Worm (Caenorhabditis elegans) whole organism, L3 larva: ENCODE data around the gene dyf-6.

ENCODE experiments used
- R02D3.7 ChIP-seq: fragments of 150-350 bp; optimal IDR thresholded peaks from 2 replicates; lab custom pipeline; 2014; ENCODE audit warnings: missing biosample characterization, missing genetic modification characterization
- aly-2 ChIP-seq: fragments of 150-350 bp; optimal IDR thresholded peaks from 2 replicates; lab custom pipeline; 2014; ENCODE audit warnings: missing biosample characterization, missing genetic modification characterization
- ceh-16 ChIP-seq: sonication (generic microtip); optimal IDR thresholded peaks from 2 replicates; lab custom pipeline; 2017; ENCODE audit warnings: missing biosample characterization, missing genetic modification characterization
- ceh-28 ChIP-seq: fragments of 150-350 bp; optimal IDR thresholded peaks from 2 replicates; lab custom pipeline; 2014; ENCODE audit warnings: missing biosample characterization, missing genetic modification reagents, missing genetic modification characterization
- egl-27 ChIP-seq: sonication (generic microtip); optimal IDR thresholded peaks from 4 replicates; lab custom pipeline; 2017; ENCODE audit warnings: missing biosample characterization, missing genetic modification reagents, missing genetic modification characterization
- egl-5 ChIP-seq: fragments of 150-350 bp; optimal IDR thresholded peaks from 2 replicates; lab custom pipeline; 2017; ENCODE audit warnings: missing biosample characterization, missing genetic modification reagents, missing genetic modification characterization, inconsistent platforms
- elt-1 ChIP-seq: fragments of 150-350 bp; optimal IDR thresholded peaks from 2 replicates; lab custom pipeline; 2014; ENCODE audit warnings: missing biosample characterization, missing genetic modification characterization
- elt-2 ChIP-seq: sonication (generic microtip); optimal IDR thresholded peaks from 2 replicates; lab custom pipeline; 2016; ENCODE audit warnings: missing genetic modification reagents, mild to moderate bottlenecking, missing genetic modification characterization, missing compliant biosample characterization
- eor-1 ChIP-seq, 2 experiments: fragments of 150-350 bp; optimal IDR thresholded peaks; 2 replicates each; lab custom pipeline; 2014 to 2018; ENCODE audit warnings: missing biosample characterization in 2 of 2, missing genetic modification characterization in 2 of 2
- fos-1 ChIP-seq: fragments of 150-350 bp; optimal IDR thresholded peaks from 2 replicates; lab custom pipeline; 2014; ENCODE audit warnings: missing biosample characterization, missing genetic modification characterization
- hmg-11 ChIP-seq: sonication (generic microtip); optimal IDR thresholded peaks from 2 replicates; lab custom pipeline; 2016; ENCODE audit warnings: missing genetic modification characterization, missing compliant biosample characterization
- jun-1 ChIP-seq: fragments of 150-350 bp; optimal IDR thresholded peaks from 2 replicates; lab custom pipeline; 2014; ENCODE audit warnings: missing biosample characterization, missing genetic modification reagents, missing genetic modification characterization
- lin-15B ChIP-seq: fragments of 150-350 bp; optimal IDR thresholded peaks from 2 replicates; lab custom pipeline; 2014; ENCODE audit warnings: missing biosample characterization, missing genetic modification characterization
- lsy-12 ChIP-seq: sonication (generic microtip); optimal IDR thresholded peaks from 2 replicates; lab custom pipeline; 2016; ENCODE audit warnings: mild to moderate bottlenecking, missing genetic modification characterization, missing compliant biosample characterization
- mdl-1 ChIP-seq: fragments of 150-350 bp; optimal IDR thresholded peaks from 2 replicates; lab custom pipeline; 2014; ENCODE audit warnings: missing biosample characterization, missing genetic modification characterization
- mml-1 ChIP-seq: fragments of 150-350 bp; sonication (generic microtip); optimal IDR thresholded peaks from 3 replicates; lab custom pipeline; 2014; ENCODE audit warnings: missing biosample characterization, missing genetic modification characterization
- nfya-1 ChIP-seq: sonication (generic microtip); optimal IDR thresholded peaks from 2 replicates; lab custom pipeline; 2017; ENCODE audit warnings: missing genetic modification characterization, mild to moderate bottlenecking, missing compliant biosample characterization, antibody characterized with exemption, moderate library complexity; ENCODE audit not compliant: insufficient read depth
- nhr-12 ChIP-seq: fragments of 150-350 bp; optimal IDR thresholded peaks from 2 replicates; lab custom pipeline; 2014; ENCODE audit warnings: missing biosample characterization, missing genetic modification characterization
- nhr-23 ChIP-seq: fragments of 150-350 bp; optimal IDR thresholded peaks from 2 replicates; lab custom pipeline; 2014; ENCODE audit warnings: missing biosample characterization, missing genetic modification reagents, missing genetic modification characterization
- nhr-237 ChIP-seq: fragments of 150-350 bp; optimal IDR thresholded peaks from 2 replicates; lab custom pipeline; 2014; ENCODE audit warnings: missing biosample characterization, missing genetic modification characterization
- nhr-25 ChIP-seq: sonication (generic microtip); optimal IDR thresholded peaks from 2 replicates; lab custom pipeline; 2017; ENCODE audit warnings: missing biosample characterization, missing genetic modification characterization
- nhr-43 ChIP-seq: sonication (generic microtip); optimal IDR thresholded peaks from 2 replicates; lab custom pipeline; 2016; ENCODE audit warnings: mild to moderate bottlenecking, missing genetic modification characterization, missing compliant biosample characterization; ENCODE audit not compliant: poor library complexity, severe bottlenecking
- nhr-67 ChIP-seq: fragments of 150-350 bp; optimal IDR thresholded peaks from 2 replicates; lab custom pipeline; 2014; ENCODE audit warnings: missing biosample characterization, missing genetic modification characterization
- nhr-76 ChIP-seq: fragments of 150-350 bp; sonication (generic microtip); optimal IDR thresholded peaks from 5 replicates; lab custom pipeline; 2014; ENCODE audit warnings: missing biosample characterization, missing genetic modification characterization
- nhr-77 ChIP-seq: fragments of 150-350 bp; optimal IDR thresholded peaks from 2 replicates; lab custom pipeline; 2014; ENCODE audit warnings: missing biosample characterization, missing genetic modification characterization
- pha-4 ChIP-seq: fragments of 150-350 bp; optimal IDR thresholded peaks from 2 replicates; lab custom pipeline; 2014; ENCODE audit warnings: missing biosample characterization, missing genetic modification reagents, missing genetic modification characterization
- pqm-1 ChIP-seq: fragments of 150-350 bp; optimal IDR thresholded peaks from 2 replicates; lab custom pipeline; 2017; ENCODE audit warnings: missing biosample characterization, missing genetic modification characterization, inconsistent platforms
- skn-1 ChIP-seq: fragments of 150-350 bp; optimal IDR thresholded peaks from 2 replicates; lab custom pipeline; 2014; ENCODE audit warnings: missing biosample characterization, missing genetic modification characterization
- snpc-4 ChIP-seq: fragments of 150-350 bp; optimal IDR thresholded peaks from 2 replicates; lab custom pipeline; 2014; ENCODE audit warnings: missing biosample characterization, missing genetic modification characterization
- tbx-2 ChIP-seq: sonication (generic microtip); optimal IDR thresholded peaks from 2 replicates; lab custom pipeline; 2016; ENCODE audit warnings: mild to moderate bottlenecking, missing genetic modification characterization, missing compliant biosample characterization
- unc-39 ChIP-seq: sonication (generic microtip); optimal IDR thresholded peaks from 4 replicates; lab custom pipeline; 2017; ENCODE audit warnings: missing biosample characterization, missing genetic modification characterization
- unc-62 ChIP-seq: fragments of 150-350 bp; sonication (generic microtip); optimal IDR thresholded peaks from 4 replicates; lab custom pipeline; 2014; ENCODE audit warnings: missing biosample characterization, missing genetic modification reagents, missing genetic modification characterization
- zag-1 ChIP-seq: fragments of 150-350 bp; optimal IDR thresholded peaks from 2 replicates; lab custom pipeline; 2014; ENCODE audit warnings: missing biosample characterization, missing genetic modification characterization
- ztf-11 ChIP-seq: fragments of 150-350 bp; optimal IDR thresholded peaks from 2 replicates; lab custom pipeline; 2014; ENCODE audit warnings: missing biosample characterization, missing genetic modification characterization
- ztf-4 ChIP-seq: fragments of 150-350 bp; optimal IDR thresholded peaks from 2 replicates; lab custom pipeline; 2014; ENCODE audit warnings: missing biosample characterization, missing genetic modification characterization

The dyf-6 gene

ce11 chrX:10394238-10394637, 7.9 kb upstream of the dyf-6 start:
- TF ChIP-seq pha-4 (tag; lab: Kevin White, UChicago) = no peak
- TF ChIP-seq egl-27 (tag; lab: Kevin White, UChicago) = no peak
- no peak for TF ChIP-seq jun-1 (tag; lab: Kevin White, UChicago)
- TF ChIP-seq nhr-76 (tag; lab: Kevin White, UChicago) = no peak
- no peak for TF ChIP-seq eor-1 (tag; optimal IDR thresholded peaks at IDR 0.05; lab: Kevin White, UChicago)
- TF ChIP-seq fos-1 (tag; lab: Kevin White, UChicago) = no peak
- no peak for TF ChIP-seq nhr-237
- no peak for TF ChIP-seq mdl-1 (tag; lab: Kevin White, UChicago)
- no peak for TF ChIP-seq snpc-4 (tag; lab: Kevin White, UChicago)
- TF ChIP-seq ztf-11 (tag; lab: Kevin White, UChicago) = no peak
- peak; percentile 34 for TF ChIP-seq elt-2
- TF ChIP-seq nhr-77 (tag; lab: Kevin White, UChicago) = no peak
- TF ChIP-seq tbx-2 (tag; lab: Kevin White, UChicago) = no peak
- no peak for TF ChIP-seq ceh-28 (tag; lab: Kevin White, UChicago)
- TF ChIP-seq nfya-1 = peak; percentile 39
- no peak for TF ChIP-seq elt-1 (tag; lab: Kevin White, UChicago)

DNA sequence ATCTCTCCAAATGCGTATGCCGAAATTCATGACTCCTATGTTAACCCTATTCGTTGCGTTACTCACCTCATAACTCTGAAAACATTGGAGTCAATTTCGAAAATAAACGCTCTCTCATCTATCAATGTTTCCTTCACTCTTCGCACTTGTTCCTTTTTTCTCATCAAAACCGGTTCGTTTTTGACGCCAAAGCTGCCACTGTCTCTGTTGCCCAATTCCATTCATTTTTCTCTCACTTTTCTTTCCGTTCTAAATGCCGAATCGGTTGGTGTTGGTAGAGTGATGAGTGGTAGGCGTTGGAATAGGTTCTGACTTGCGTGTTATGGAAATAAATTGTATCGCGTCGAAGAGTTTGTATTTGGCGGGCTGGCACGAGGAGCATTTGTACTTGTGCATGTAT, 7.1 kb upstream of the dyf-6 start:
- TF ChIP-seq nhr-67 (tag; lab: Kevin White, UChicago) = no peak
- peak; percentile 57 for TF ChIP-seq nhr-25 (tag; lab: Kevin White, UChicago)

DNA sequence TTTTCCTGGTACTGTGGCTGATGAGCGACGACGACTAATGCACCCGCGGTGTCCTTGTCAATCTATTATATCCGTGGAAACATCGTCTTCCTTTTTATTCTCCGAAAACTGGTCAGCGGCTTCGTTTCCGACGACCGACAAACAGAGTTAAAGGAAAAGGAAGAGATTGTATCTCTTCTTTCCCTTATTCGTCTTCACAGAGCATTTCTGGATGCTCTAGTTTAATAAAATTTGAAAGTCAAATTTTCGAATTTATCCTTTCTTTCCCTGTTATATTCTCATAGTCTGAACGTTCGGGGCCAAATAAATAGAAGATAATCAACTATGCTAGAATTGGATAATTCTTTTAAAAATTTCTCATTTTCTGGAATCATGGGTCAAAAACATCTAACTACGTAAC, 6.5 kb upstream of the dyf-6 start:
- TF ChIP-seq hmg-11 (tag; lab: Kevin White, UChicago) (peak; percentile 2), ztf-4 (tag; lab: Kevin White, UChicago) (no peak), snpc-4 (tag; lab: Kevin White, UChicago) (no peak), nhr-23 (tag; lab: Kevin White, UChicago) (no peak), eor-1 (tag; optimal IDR thresholded peaks at IDR 0.05; lab: Kevin White, UChicago) (no peak), ceh-16 (no peak), elt-2 (no peak), zag-1 (no peak)

ce11 chrX:10391174-10391573, 4.9 kb upstream of the dyf-6 start:
- TF ChIP-seq hmg-11 (tag; lab: Kevin White, UChicago) (peak; percentile 23), nhr-12 (tag; lab: Kevin White, UChicago) (no peak), aly-2 (tag; lab: Kevin White, UChicago) (no peak), nhr-25 (tag; lab: Kevin White, UChicago) (peak; percentile 86), lin-15B (tag; lab: Kevin White, UChicago) (peak; percentile 59), mml-1 (tag; lab: Kevin White, UChicago) (no peak), snpc-4 (tag; lab: Kevin White, UChicago) (peak; percentile 69), elt-2 (peak; percentile 9), lsy-12 (tag; lab: Kevin White, UChicago) (no peak), pha-4 (tag; lab: Kevin White, UChicago) (peak; percentile 6)

ce11 chrX:10386001-10386400, 307 bp downstream of the dyf-6 start:
- TF ChIP-seq skn-1 (tag; lab: Kevin White, UChicago) = peak; percentile 33
- no peak for TF ChIP-seq nhr-43

- no peak for TF ChIP-seq egl-5 (tag; lab: Kevin White, UChicago)
- no peak for TF ChIP-seq fos-1 (tag; lab: Kevin White, UChicago)
- TF ChIP-seq unc-62 (GFP tag; lab: Kevin White, UChicago) = no peak
- no peak for TF ChIP-seq eor-1 (tag; optimal IDR thresholded peaks at IDR 0.05; lab: Kevin White, UChicago)
- peak; percentile 5 for TF ChIP-seq pqm-1 (tag; lab: Kevin White, UChicago)
- TF ChIP-seq skn-1 (tag; lab: Kevin White, UChicago) = no peak
- peak; percentile 54 for TF ChIP-seq elt-2
- TF ChIP-seq nhr-77 (tag; lab: Kevin White, UChicago) = no peak
- no peak for TF ChIP-seq unc-39 (tag; lab: Kevin White, UChicago)
- TF ChIP-seq R02D3.7 (tag; lab: Kevin White, UChicago) = no peak
- peak; percentile 32 for TF ChIP-seq pha-4 (tag; lab: Kevin White, UChicago)
- no peak for TF ChIP-seq nhr-67 (tag; lab: Kevin White, UChicago)
- no peak for TF ChIP-seq aly-2 (tag; lab: Kevin White, UChicago)
- no peak for TF ChIP-seq elt-1 (tag; lab: Kevin White, UChicago)
Measured at ce11 chrX:10379678-10380077, 6.6 kb downstream of the dyf-6 start, which contains the start of gene rme-4. TSS of gene rme-4 (minus strand) at chrX:10379845.
